Worm (Caenorhabditis elegans) whole organism, L3 larva: ENCODE data around the gene Y54E2A.10.

ENCODE experiments used
- ZK546.5 ChIP-seq: sonication (generic microtip); optimal IDR thresholded peaks from 2 replicates; lab custom pipeline; 2017; ENCODE audit warnings: missing biosample characterization, missing genetic modification characterization
- ama-1 ChIP-seq: fragments of 150-350 bp; optimal IDR thresholded peaks from 2 replicates; lab custom pipeline; 2018
- ceh-16 ChIP-seq: sonication (generic microtip); optimal IDR thresholded peaks from 2 replicates; lab custom pipeline; 2017; ENCODE audit warnings: missing biosample characterization, missing genetic modification characterization
- ceh-28 ChIP-seq: fragments of 150-350 bp; optimal IDR thresholded peaks from 2 replicates; lab custom pipeline; 2014; ENCODE audit warnings: missing biosample characterization, missing genetic modification reagents, missing genetic modification characterization
- ceh-9 ChIP-seq: sonication (generic microtip); optimal IDR thresholded peaks from 2 replicates; lab custom pipeline; 2018; ENCODE audit warnings: missing biosample characterization, missing genetic modification characterization
- egl-5 ChIP-seq: fragments of 150-350 bp; optimal IDR thresholded peaks from 2 replicates; lab custom pipeline; 2017; ENCODE audit warnings: missing biosample characterization, missing genetic modification reagents, missing genetic modification characterization, inconsistent platforms
- elt-2 ChIP-seq: sonication (generic microtip); optimal IDR thresholded peaks from 2 replicates; lab custom pipeline; 2016; ENCODE audit warnings: missing genetic modification reagents, mild to moderate bottlenecking, missing genetic modification characterization, missing compliant biosample characterization
- hmg-11 ChIP-seq: sonication (generic microtip); optimal IDR thresholded peaks from 2 replicates; lab custom pipeline; 2016; ENCODE audit warnings: missing genetic modification characterization, missing compliant biosample characterization
- nhr-11 ChIP-seq: fragments of 150-350 bp; optimal IDR thresholded peaks from 2 replicates; lab custom pipeline; 2014; ENCODE audit warnings: missing biosample characterization, missing genetic modification characterization
- nhr-12 ChIP-seq: fragments of 150-350 bp; optimal IDR thresholded peaks from 2 replicates; lab custom pipeline; 2014; ENCODE audit warnings: missing biosample characterization, missing genetic modification characterization
- nhr-23 ChIP-seq: fragments of 150-350 bp; optimal IDR thresholded peaks from 2 replicates; lab custom pipeline; 2014; ENCODE audit warnings: missing biosample characterization, missing genetic modification reagents, missing genetic modification characterization
- nhr-237 ChIP-seq: fragments of 150-350 bp; optimal IDR thresholded peaks from 2 replicates; lab custom pipeline; 2014; ENCODE audit warnings: missing biosample characterization, missing genetic modification characterization
- skn-1 ChIP-seq: fragments of 150-350 bp; optimal IDR thresholded peaks from 2 replicates; lab custom pipeline; 2014; ENCODE audit warnings: missing biosample characterization, missing genetic modification characterization
- ztf-11 ChIP-seq: fragments of 150-350 bp; optimal IDR thresholded peaks from 2 replicates; lab custom pipeline; 2014; ENCODE audit warnings: missing biosample characterization, missing genetic modification characterization

DNA sequence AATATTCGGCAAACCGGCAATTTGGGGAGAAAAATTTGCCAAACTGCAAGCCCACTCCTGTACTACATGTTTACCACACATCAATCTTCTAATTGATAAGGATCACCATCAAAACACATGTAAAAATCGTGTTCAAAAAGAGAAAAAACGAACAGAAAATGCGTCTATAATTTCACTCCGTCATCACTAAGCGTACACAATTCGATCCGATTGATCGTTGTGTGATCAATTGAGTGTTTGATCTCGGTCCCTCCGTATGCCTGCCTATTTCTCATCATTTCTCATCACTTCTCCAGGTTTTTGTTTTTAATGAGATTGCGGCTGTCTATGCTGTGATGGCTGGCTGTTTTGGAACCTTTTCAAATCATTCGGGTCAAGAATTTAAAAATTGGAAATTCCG, 34.6 kb downstream of the Y54E2A.10 start:
- no peak for TF ChIP-seq nhr-12 (tag; lab: Kevin White, UChicago)
- TF ChIP-seq ceh-9 (tag; lab: Kevin White, UChicago), result no peak
- TF ChIP-seq elt-2 (tag; lab: Kevin White, UChicago), result no peak
- no peak for TF ChIP-seq ama-1
- TF ChIP-seq nhr-23 (tag; lab: Kevin White, UChicago), result no peak
- TF ChIP-seq nhr-11 (tag; lab: Kevin White, UChicago), result no peak
- no peak for TF ChIP-seq ceh-28 (tag; lab: Kevin White, UChicago)
- no peak for TF ChIP-seq hmg-11 (tag; lab: Kevin White, UChicago)
- no peak for TF ChIP-seq ztf-11
- TF ChIP-seq egl-5 (tag; lab: Kevin White, UChicago), result no peak
- TF ChIP-seq ZK546.5 (tag; lab: Kevin White, UChicago), result no peak
- no peak for TF ChIP-seq nhr-237 (tag; lab: Kevin White, UChicago)
- TF ChIP-seq ceh-16 (tag; lab: Kevin White, UChicago), result no peak
- TF ChIP-seq skn-1 (tag; lab: Kevin White, UChicago), result no peak
